Worm (Caenorhabditis elegans) whole organism, L4/young adult: Measurements from ENCODE around the gene F21D9.3.

ENCODE experiments used
- dao-5 ChIP-seq: sonication (generic microtip); optimal IDR thresholded peaks from 2 replicates; lab custom pipeline; 2016; ENCODE audit warnings: missing genotype, missing genetic modification characterization, moderate library complexity, missing compliant biosample characterization
- him-1 ChIP-seq: sonication (generic microtip); optimal IDR thresholded peaks from 2 replicates; lab custom pipeline; 2016; ENCODE audit warnings: missing genotype, missing genetic modification reagents, missing genetic modification characterization, missing compliant biosample characterization

DNA sequence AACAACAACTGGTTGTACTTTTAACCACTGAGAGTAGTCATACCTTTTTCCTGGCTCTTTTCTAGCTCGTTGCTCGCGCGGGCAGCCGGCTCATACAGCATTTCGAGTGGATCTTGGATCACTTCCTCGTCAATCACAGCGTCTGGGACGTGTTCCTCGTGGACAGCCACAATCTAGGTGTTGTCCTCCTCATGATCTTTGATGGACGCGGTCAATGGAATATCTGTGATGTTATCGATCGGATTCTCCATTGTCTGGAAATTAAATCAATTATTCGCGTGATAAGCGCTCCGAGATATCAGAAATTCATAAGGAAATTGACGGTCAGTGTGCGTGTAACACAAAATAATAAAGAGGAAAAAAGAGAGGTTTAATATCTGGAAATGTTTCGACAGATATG, 22.3 kb upstream of the F21D9.3 start, which contains the start of gene F21D9.8:
- TF ChIP-seq him-1 (no peak), dao-5 (tag; lab: Kevin White, UChicago) (no peak)
